Fruit fly (Drosophila melanogaster) whole organism, prepupa: ENCODE results near the gene CG1136.
A peak's percentile ranks its signal among the peaks of the same experiment; 100 is the strongest.

Source experiments
- Blimp-1 ChIP-seq: fragments of 200-800 bp; sonication (Bioruptor generic); optimal IDR thresholded peaks from 3 replicates; lab custom pipeline; 2017; ENCODE audit warnings: missing biosample characterization, missing genetic modification characterization, mild to moderate bottlenecking, moderate library complexity, missing genetic modification reagents
- CG10669 ChIP-seq: fragments of 200-800 bp; sonication (Bioruptor generic); optimal IDR thresholded peaks from 3 replicates; lab custom pipeline; 2018; ENCODE audit warnings: missing biosample characterization, mild to moderate bottlenecking, missing genetic modification characterization, moderate library complexity
- CG11294 ChIP-seq: fragments of 200-800 bp; sonication (Bioruptor generic); IDR thresholded peaks from 2 replicates; pipeline ENCODE4 v1.3.6; 2022; ENCODE audit warnings: missing biosample characterization, missing genetic modification characterization
- CG11762 ChIP-seq: fragments of 200-800 bp; sonication (Bioruptor generic); optimal IDR thresholded peaks from 3 replicates; lab custom pipeline; 2016; ENCODE audit warnings: missing biosample characterization, missing genetic modification characterization; ENCODE audit not compliant: insufficient read depth
- CG11902 ChIP-seq: fragments of 200-800 bp; sonication (Bioruptor generic); optimal IDR thresholded peaks from 3 replicates; lab custom pipeline; 2016; ENCODE audit warnings: missing biosample characterization, missing genetic modification characterization
- CG15336 ChIP-seq: fragments of 200-800 bp; sonication (Bioruptor generic); IDR thresholded peaks from 2 replicates; pipeline ENCODE4 v1.3.6; 2022; ENCODE audit warnings: missing biosample characterization, missing genetic modification characterization
- CG1621 ChIP-seq: fragments of 200-800 bp; sonication (Bioruptor generic); optimal IDR thresholded peaks from 3 replicates; lab custom pipeline; 2018; ENCODE audit warnings: missing biosample characterization, mild to moderate bottlenecking, missing genetic modification characterization
- CG16779 ChIP-seq: fragments of 200-800 bp; sonication (Bioruptor generic); optimal IDR thresholded peaks from 3 replicates; lab custom pipeline; 2017; ENCODE audit warnings: missing biosample characterization, mild to moderate bottlenecking, missing genetic modification characterization
- CG3032 ChIP-seq: fragments of 200-800 bp; optimal IDR thresholded peaks from 2 replicates; lab custom pipeline; 2019; ENCODE audit warnings: missing biosample characterization, mild to moderate bottlenecking, missing genetic modification characterization, moderate library complexity
- CG32006 ChIP-seq: fragments of 200-800 bp; sonication (Bioruptor generic); optimal IDR thresholded peaks from 3 replicates; lab custom pipeline; 2017; ENCODE audit warnings: missing biosample characterization, mild to moderate bottlenecking, missing genetic modification characterization
- CG34406 ChIP-seq: fragments of 200-800 bp; sonication (Bioruptor generic); optimal IDR thresholded peaks from 3 replicates; lab custom pipeline; 2016; ENCODE audit warnings: missing biosample characterization, missing genetic modification characterization
- CG3919 ChIP-seq: fragments of 200-800 bp; sonication (Bioruptor generic); optimal IDR thresholded peaks from 3 replicates; lab custom pipeline; 2016; ENCODE audit warnings: missing biosample characterization, missing genetic modification characterization
- CG4318 ChIP-seq: fragments of 200-800 bp; sonication (Bioruptor generic); optimal IDR thresholded peaks from 3 replicates; lab custom pipeline; 2017; ENCODE audit warnings: missing biosample characterization, mild to moderate bottlenecking, missing genetic modification characterization
- CG6163 ChIP-seq: fragments of 200-800 bp; sonication (Bioruptor generic); IDR thresholded peaks from 3 replicates; pipeline ENCODE4 v1.3.6; 2022; ENCODE audit warnings: missing biosample characterization, missing genetic modification characterization
- CG6276 ChIP-seq: fragments of 200-800 bp; sonication (Bioruptor generic); optimal IDR thresholded peaks from 2 replicates; lab custom pipeline; 2017; ENCODE audit warnings: missing biosample characterization, mild to moderate bottlenecking, missing genetic modification characterization
- CG6792 ChIP-seq: fragments of 200-800 bp; sonication (Bioruptor generic); optimal IDR thresholded peaks from 3 replicates; lab custom pipeline; 2016; ENCODE audit warnings: missing biosample characterization, missing genetic modification characterization
- CG6808 ChIP-seq: fragments of 200-800 bp; sonication (Bioruptor generic); optimal IDR thresholded peaks from 3 replicates; lab custom pipeline; 2017; ENCODE audit warnings: missing biosample characterization, missing genetic modification characterization, mild to moderate bottlenecking, moderate library complexity, missing genetic modification reagents
- CG7368 ChIP-seq: fragments of 200-800 bp; sonication (Bioruptor generic); optimal IDR thresholded peaks from 3 replicates; lab custom pipeline; 2016; ENCODE audit warnings: missing biosample characterization, missing genetic modification characterization
- CG8319 ChIP-seq: fragments of 200-800 bp; sonication (Bioruptor generic); optimal IDR thresholded peaks from 3 replicates; lab custom pipeline; 2016; ENCODE audit warnings: missing biosample characterization, missing genetic modification characterization
- CG8632 ChIP-seq: fragments of 200-800 bp; sonication (Bioruptor generic); optimal IDR thresholded peaks from 3 replicates; lab custom pipeline; 2016; ENCODE audit warnings: missing biosample characterization, missing genetic modification characterization
- CG9139 ChIP-seq: fragments of 200-800 bp; sonication (Bioruptor generic); optimal IDR thresholded peaks from 3 replicates; lab custom pipeline; 2017; ENCODE audit warnings: missing biosample characterization, mild to moderate bottlenecking, missing genetic modification characterization
- Eip75B ChIP-seq: fragments of 200-800 bp; sonication (Bioruptor generic); optimal IDR thresholded peaks from 3 replicates; lab custom pipeline; 2016; ENCODE audit warnings: missing biosample characterization, missing genetic modification characterization
- Eip78C ChIP-seq: fragments of 200-800 bp; sonication (Bioruptor generic); peaks from one replicate; lab custom pipeline; 2016; ENCODE audit warnings: missing biosample characterization, missing genetic modification characterization
- Eip93F ChIP-seq: fragments of 200-800 bp; sonication (Bioruptor generic); optimal IDR thresholded peaks from 2 replicates; lab custom pipeline; 2016; ENCODE audit warnings: missing biosample characterization, mild to moderate bottlenecking, missing genetic modification characterization
- Ets21C ChIP-seq: fragments of 200-800 bp; sonication (Bioruptor generic); optimal IDR thresholded peaks from 3 replicates; lab custom pipeline; 2016; ENCODE audit warnings: missing biosample characterization, missing genetic modification characterization
- Ets96B ChIP-seq: fragments of 200-800 bp; optimal IDR thresholded peaks from 2 replicates; lab custom pipeline; 2019; ENCODE audit warnings: missing biosample characterization, mild to moderate bottlenecking, missing genetic modification characterization, moderate library complexity
- Gug ChIP-seq: fragments of 200-800 bp; sonication (Bioruptor generic); IDR thresholded peaks from 2 replicates; pipeline ENCODE4 v1.3.6; 2022; ENCODE audit warnings: missing biosample characterization, missing genetic modification characterization
- Hr38 ChIP-seq: sonication (Bioruptor generic); optimal IDR thresholded peaks from 2 replicates; lab custom pipeline; 2016; ENCODE audit warnings: missing biosample characterization, missing genetic modification characterization
- Hr39 ChIP-seq: fragments of 200-800 bp; sonication (Bioruptor generic); optimal IDR thresholded peaks from 2 replicates; lab custom pipeline; 2016; ENCODE audit warnings: missing biosample characterization, missing genetic modification characterization
- Hr4 ChIP-seq: fragments of 200-800 bp; sonication (Bioruptor generic); optimal IDR thresholded peaks from 3 replicates; lab custom pipeline; 2016; ENCODE audit warnings: missing biosample characterization, missing genetic modification characterization
- Lpt ChIP-seq: fragments of 200-800 bp; sonication (Bioruptor generic); optimal IDR thresholded peaks from 3 replicates; lab custom pipeline; 2016; ENCODE audit warnings: missing biosample characterization, missing genetic modification characterization
- Met ChIP-seq: fragments of 200-800 bp; sonication (Bioruptor generic); optimal IDR thresholded peaks from 3 replicates; lab custom pipeline; 2016; ENCODE audit warnings: missing biosample characterization, missing genetic modification characterization
- Smox ChIP-seq: fragments of 200-800 bp; sonication (Bioruptor generic); optimal IDR thresholded peaks from 3 replicates; lab custom pipeline; 2016; ENCODE audit warnings: missing biosample characterization, missing genetic modification characterization
- Sox102F ChIP-seq: fragments of 200-800 bp; sonication (Bioruptor generic); optimal IDR thresholded peaks from 2 replicates; lab custom pipeline; 2016; ENCODE audit warnings: missing biosample characterization, mild to moderate bottlenecking, missing genetic modification characterization
- Sox15 ChIP-seq: fragments of 200-800 bp; sonication (Bioruptor generic); optimal IDR thresholded peaks from 3 replicates; lab custom pipeline; 2016; ENCODE audit warnings: missing biosample characterization, missing genetic modification characterization
- achi ChIP-seq: fragments of 200-800 bp; sonication (Bioruptor generic); optimal IDR thresholded peaks from 3 replicates; lab custom pipeline; 2016; ENCODE audit warnings: missing biosample characterization, missing genetic modification characterization
- acj6 ChIP-seq: fragments of 200-800 bp; sonication (Bioruptor generic); optimal IDR thresholded peaks from 3 replicates; lab custom pipeline; 2016; ENCODE audit warnings: missing biosample characterization, missing genetic modification characterization
- dsx ChIP-seq: fragments of 200-800 bp; optimal IDR thresholded peaks from 3 replicates; lab custom pipeline; 2019; ENCODE audit warnings: missing biosample characterization, mild to moderate bottlenecking, missing genetic modification characterization, moderate library complexity; ENCODE audit not compliant: poor library complexity, severe bottlenecking
- eg ChIP-seq: fragments of 200-800 bp; sonication (Bioruptor generic); IDR thresholded peaks from 3 replicates; pipeline ENCODE4 v1.3.6; 2022; ENCODE audit warnings: missing biosample characterization, missing genetic modification characterization
- fd59A ChIP-seq: fragments of 200-800 bp; sonication (Bioruptor generic); optimal IDR thresholded peaks from 2 replicates; lab custom pipeline; 2017; ENCODE audit warnings: missing biosample characterization, mild to moderate bottlenecking, missing genetic modification characterization, missing genetic modification reagents
- fd85E ChIP-seq: fragments of 200-800 bp; sonication (Bioruptor generic); optimal IDR thresholded peaks from 3 replicates; lab custom pipeline; 2016; ENCODE audit warnings: missing biosample characterization, missing genetic modification characterization
- fkh ChIP-seq: fragments of 200-800 bp; sonication (Bioruptor generic); optimal IDR thresholded peaks from 3 replicates; lab custom pipeline; 2017; ENCODE audit warnings: missing biosample characterization, mild to moderate bottlenecking, missing genetic modification characterization, moderate library complexity
- lz ChIP-seq: fragments of 200-800 bp; sonication (Bioruptor generic); optimal IDR thresholded peaks from 3 replicates; lab custom pipeline; 2016; ENCODE audit warnings: missing biosample characterization, missing genetic modification characterization
- net ChIP-seq: fragments of 200-800 bp; sonication (Bioruptor generic); optimal IDR thresholded peaks from 3 replicates; lab custom pipeline; 2016; ENCODE audit warnings: missing biosample characterization, missing genetic modification characterization
- pdm3 ChIP-seq: fragments of 200-800 bp; sonication (Bioruptor generic); optimal IDR thresholded peaks from 3 replicates; lab custom pipeline; 2016; ENCODE audit warnings: missing biosample characterization, missing genetic modification characterization
- spab ChIP-seq: fragments of 200-800 bp; sonication (Bioruptor generic); optimal IDR thresholded peaks from 2 replicates; lab custom pipeline; 2017; ENCODE audit warnings: missing biosample characterization, mild to moderate bottlenecking, missing genetic modification characterization, missing genetic modification reagents
- ss ChIP-seq, 2 experiments: fragments of 200-800 bp; sonication (Bioruptor generic); optimal IDR thresholded peaks; 2 replicates in 1 of 2; 3 replicates in 1 of 2; lab custom pipeline; 2017 to 2018; ENCODE audit warnings: mild to moderate bottlenecking in 2 of 2, missing biosample characterization in 2 of 2, missing genetic modification characterization in 2 of 2, moderate library complexity in 1 of 2
- svp ChIP-seq: fragments of 200-800 bp; sonication (Bioruptor generic); peaks from one replicate; lab custom pipeline; 2016; ENCODE audit warnings: missing biosample characterization, missing genetic modification characterization
- vri ChIP-seq: fragments of 200-800 bp; sonication (Bioruptor generic); optimal IDR thresholded peaks from 3 replicates; lab custom pipeline; 2016; ENCODE audit warnings: missing biosample characterization, mild to moderate bottlenecking, missing genetic modification characterization

The CG1136 gene

DNA sequence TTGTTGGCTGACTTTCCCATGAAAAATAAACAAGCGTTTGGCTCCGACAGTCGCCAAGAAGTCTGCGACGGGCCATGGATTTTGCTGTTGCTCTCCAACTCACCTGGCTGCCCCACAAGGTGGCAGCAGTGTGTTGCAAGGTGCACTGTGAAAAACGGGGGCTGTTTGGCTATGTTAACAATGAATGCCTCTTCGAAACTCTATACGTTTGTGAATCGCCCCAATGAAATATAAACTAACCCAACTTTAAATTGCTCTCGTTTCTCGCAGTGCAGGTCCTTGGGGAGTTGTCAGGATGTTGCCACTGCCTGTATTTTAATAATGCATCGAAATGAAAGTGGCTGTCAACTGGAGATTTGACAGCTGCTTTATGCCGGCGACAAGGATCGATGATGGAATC, 32.0 kb upstream of the CG1136 start (continued):
- TF ChIP-seq svp (GFP tag; lab: Kevin White, UChicago) (peak; percentile 18), Smox (GFP tag; lab: Kevin White, UChicago) (no peak), Hr38 (GFP tag; lab: Kevin White, UChicago) (no peak), acj6 (GFP tag; lab: Kevin White, UChicago) (no peak), CG3919 (GFP tag; lab: Kevin White, UChicago) (peak; percentile 26), CG6276 (GFP tag; lab: Kevin White, UChicago) (peak; percentile 6), CG11294 (GFP tag; lab: Robert Waterston, UW) (0 out of 2 replicates have a peak, but pooled peaks have one; percentile 11), pdm3 (peak; percentile 3), Ets96B (tag; lab: Kevin White, UChicago) (peak; percentile 33)
- TF ChIP-seq, all 60 proteins: peak for 23

DNA sequence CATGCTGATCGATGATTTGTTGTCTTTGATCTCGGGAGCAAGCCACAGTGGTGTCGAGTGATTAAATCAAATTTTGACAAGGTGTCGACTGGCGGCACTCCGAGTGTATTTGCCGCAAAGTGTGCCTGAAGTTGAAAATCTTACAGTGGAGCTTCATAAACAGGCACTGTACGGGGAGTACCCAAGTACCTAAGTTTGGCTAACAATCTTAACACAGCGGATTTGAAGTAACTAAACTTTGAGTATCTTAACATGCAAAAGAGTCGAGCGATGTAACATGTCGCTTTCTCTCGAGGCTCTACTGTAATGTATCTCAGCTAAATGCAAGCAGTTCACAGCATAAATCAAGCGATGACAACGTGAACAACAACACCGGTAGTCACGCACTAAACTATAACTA, 29.6 kb upstream of the CG1136 start:
- TF ChIP-seq CG16779 (tag; lab: Kevin White, UChicago) (no peak), Sox102F (no peak), fd59A (GFP tag; lab: Kevin White, UChicago) (peak; percentile 15), Blimp-1 (GFP tag; lab: Kevin White, UChicago) (no peak), Eip75B (GFP tag; lab: Kevin White, UChicago) (no peak), CG3919 (GFP tag; lab: Kevin White, UChicago) (peak; percentile 55), Met (GFP tag; lab: Kevin White, UChicago) (no peak), acj6 (GFP tag; lab: Kevin White, UChicago) (peak; percentile 14), Eip93F (GFP tag; lab: Kevin White, UChicago) (no peak), Hr38 (GFP tag; lab: Kevin White, UChicago) (no peak), CG7368 (GFP tag; lab: Kevin White, UChicago) (no peak), pdm3 (peak; percentile 11), CG11762 (GFP tag; lab: Kevin White, UChicago) (no peak), CG10669 (GFP tag; lab: Kevin White, UChicago) (peak; percentile 24), Ets96B (tag; lab: Kevin White, UChicago) (no peak), CG34406 (GFP tag; lab: Kevin White, UChicago) (no peak), ss (GFP tag; optimal IDR thresholded peaks at IDR 0.05; lab: Kevin White, UChicago) (no peak), CG3032 (peak; percentile 16), eg (GFP tag; lab: Robert Waterston, UW) (peak; percentile 61; the same call in 2 of the 3 replicates), Sox15 (GFP tag; lab: Kevin White, UChicago) (no peak), Lpt (GFP tag; lab: Kevin White, UChicago) (no peak), Ets21C (GFP tag; lab: Kevin White, UChicago) (no peak), svp (GFP tag; lab: Kevin White, UChicago) (no peak), CG6792 (GFP tag; lab: Kevin White, UChicago) (no peak), fkh (GFP tag; lab: Kevin White, UChicago) (no peak), Smox (GFP tag; lab: Kevin White, UChicago) (no peak), CG8319 (no peak), CG11902 (GFP tag; lab: Kevin White, UChicago) (no peak), achi (GFP tag; lab: Kevin White, UChicago) (peak; percentile 15), spab (no peak), lz (GFP tag; lab: Kevin White, UChicago) (no peak), fd85E (no peak), CG8632 (no peak), CG4318 (peak; percentile 12), CG6808 (GFP tag; lab: Kevin White, UChicago) (no peak), Gug (peak; percentile 27; the same call in 1 of the 2 replicates), Hr39 (GFP tag; lab: Kevin White, UChicago) (peak; percentile 23), Hr4 (GFP tag; lab: Kevin White, UChicago) (peak; percentile 45), CG9139 (GFP tag; lab: Kevin White, UChicago) (no peak), CG32006 (GFP tag; lab: Kevin White, UChicago) (peak; percentile 38), vri (GFP tag; lab: Kevin White, UChicago) (no peak), CG1621 (tag; lab: Kevin White, UChicago) (no peak), CG6163 (GFP tag; lab: Robert Waterston, UW) (peak; percentile 68; the same call in 2 of the 3 replicates), Eip78C (GFP tag; lab: Kevin White, UChicago) (peak; percentile 70), net (GFP tag; lab: Kevin White, UChicago) (no peak), dsx (no peak), CG15336 (GFP tag; lab: Robert Waterston, UW) (peak; percentile 40), CG6276 (GFP tag; lab: Kevin White, UChicago) (no peak)
